Worm (Caenorhabditis elegans) whole organism, L4 larva: ENCODE results near the gene gpa-1.

Source experiments
- F44E2.7 ChIP-seq: fragments of 200-800 bp; sonication (Bioruptor generic); IDR thresholded peaks from 2 replicates; pipeline ENCODE4 v2.1.2; 2022; ENCODE audit warnings: missing genetic modification characterization, missing compliant biosample characterization
- fkh-10 ChIP-seq: fragments of 150-350 bp; optimal IDR thresholded peaks from 2 replicates; lab custom pipeline; 2014; ENCODE audit warnings: missing biosample characterization, missing genetic modification reagents, missing genetic modification characterization
- jun-1 ChIP-seq: fragments of 150-350 bp; optimal IDR thresholded peaks from 2 replicates; lab custom pipeline; 2014; ENCODE audit warnings: missing biosample characterization, missing genetic modification reagents, missing genetic modification characterization
- mdl-1 ChIP-seq, 2 experiments: fragments of 150-350 bp in 1 of 2; sonication (generic microtip) in 1 of 2; optimal IDR thresholded peaks; 2 replicates each; lab custom pipeline; 2014 to 2017; ENCODE audit warnings: missing biosample characterization in 2 of 2, missing genetic modification characterization in 2 of 2
- nhr-10 ChIP-seq: fragments of 150-350 bp; optimal IDR thresholded peaks from 2 replicates; lab custom pipeline; 2014; ENCODE audit warnings: missing biosample characterization, missing genetic modification characterization
- nhr-41 ChIP-seq: fragments of 200-800 bp; sonication (Bioruptor generic); IDR thresholded peaks from 2 replicates; pipeline ENCODE4 v1.3.6; 2022; ENCODE audit warnings: missing genetic modification reagents, missing genetic modification characterization, missing compliant biosample characterization
- pha-4 ChIP-seq, 2 experiments: fragments of 150-350 bp in 1 of 2; fragments of 200-800 bp in 1 of 2; sonication (Bioruptor generic) in 1 of 2; IDR thresholded peaks in 1 of 2; optimal IDR thresholded peaks in 1 of 2; 2 replicates each; pipeline versions ENCODE4 v1.3.6 to Lab custom; 2014 to 2022; ENCODE audit warnings: missing genetic modification characterization in 2 of 2, missing genetic modification reagents in 2 of 2, missing biosample characterization in 1 of 2, missing compliant biosample characterization in 1 of 2
- pqm-1 ChIP-seq: sonication (generic microtip); optimal IDR thresholded peaks from 2 replicates; lab custom pipeline; 2017; ENCODE audit warnings: missing biosample characterization, missing genetic modification characterization
- zfp-3 ChIP-seq: fragments of 200-800 bp; sonication (Bioruptor generic); conservative IDR thresholded peaks from 2 replicates; pipeline ENCODE4 v1.3.6; 2022; ENCODE audit warnings: missing genetic modification reagents, missing genetic modification characterization, missing compliant biosample characterization
- ztf-11 ChIP-seq: fragments of 150-350 bp; optimal IDR thresholded peaks from 2 replicates; lab custom pipeline; 2014; ENCODE audit warnings: missing biosample characterization, missing genetic modification characterization

DNA sequence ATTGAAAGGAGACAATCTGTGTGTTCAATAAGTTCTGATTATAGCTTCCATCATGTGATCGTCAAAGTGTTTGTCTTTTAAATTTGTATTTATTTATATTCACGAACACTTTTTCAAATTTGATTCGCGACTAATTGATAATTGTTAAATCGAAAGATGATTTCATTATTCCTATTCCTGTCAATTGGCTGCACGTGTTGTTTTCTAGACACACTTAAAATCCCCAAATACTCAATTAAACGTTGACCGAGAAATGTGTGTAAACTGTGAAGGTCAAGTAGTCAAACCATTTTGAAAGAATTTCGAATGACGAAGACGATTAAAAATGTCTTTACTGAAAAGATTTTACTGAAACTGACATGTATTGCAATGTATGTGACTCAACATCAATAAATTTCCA, 3.5 kb upstream of the gpa-1 start:
- TF ChIP-seq ztf-11 (tag; lab: Kevin White, UChicago) = no peak
- no peak for TF ChIP-seq nhr-41
- TF ChIP-seq mdl-1 (tag; optimal IDR thresholded peaks at IDR 0.05; lab: Kevin White, UChicago) = no peak
- TF ChIP-seq zfp-3 (GFP tag; lab: Robert Waterston, UW) = no peak
- no peak for TF ChIP-seq F44E2.7 (GFP tag; lab: Robert Waterston, UW)
- TF ChIP-seq nhr-10 (tag; lab: Kevin White, UChicago) = no peak
- no peak for TF ChIP-seq jun-1 (tag; lab: Kevin White, UChicago)
- TF ChIP-seq pqm-1 (tag; lab: Kevin White, UChicago) = no peak
- TF ChIP-seq fkh-10 (GFP tag; lab: Kevin White, UChicago) = no peak
- no peak for TF ChIP-seq pha-4 (GFP tag; IDR thresholded peaks at IDR 0.05; lab: Robert Waterston, UW)
- TF ChIP-seq pha-4 (tag; optimal IDR thresholded peaks at IDR 0.05; lab: Kevin White, UChicago) = no peak
